Worm (Caenorhabditis elegans) whole organism, young adult: ENCODE results near the gene lipl-3.
A peak's percentile ranks its signal among the peaks of the same experiment; 100 is the strongest.

ENCODE experiments used
- B0261.1 ChIP-seq: sonication (generic microtip); optimal IDR thresholded peaks from 2 replicates; lab custom pipeline; 2016; ENCODE audit warnings: mild to moderate bottlenecking, missing genetic modification characterization, moderate library complexity, missing compliant biosample characterization
- C17E4.6 ChIP-seq: fragments of 200-800 bp; sonication (Bioruptor generic); IDR thresholded peaks from 2 replicates; pipeline ENCODE4 v1.3.6; 2022; ENCODE audit warnings: missing genetic modification reagents, missing genetic modification characterization, missing compliant biosample characterization
- F22D6.2 ChIP-seq: sonication (generic microtip); optimal IDR thresholded peaks from 2 replicates; lab custom pipeline; 2016; ENCODE audit warnings: mild to moderate bottlenecking, missing genetic modification characterization, missing compliant biosample characterization
- F37B4.10 ChIP-seq: fragments of 200-800 bp; sonication (Bioruptor generic); IDR thresholded peaks from 2 replicates; pipeline ENCODE4 v1.3.6; 2022; ENCODE audit warnings: missing genetic modification characterization, missing compliant biosample characterization
- F57C9.4 ChIP-seq: sonication (generic microtip); optimal IDR thresholded peaks from 2 replicates; lab custom pipeline; 2017; ENCODE audit warnings: mild to moderate bottlenecking, missing genetic modification characterization, missing compliant biosample characterization
- K11D2.4 ChIP-seq: fragments of 200-800 bp; sonication (Bioruptor generic); IDR thresholded peaks from 2 replicates; pipeline ENCODE4 v1.3.6; 2022; ENCODE audit warnings: missing genetic modification reagents, missing genetic modification characterization, missing compliant biosample characterization
- Y53F4B.3 ChIP-seq: fragments of 200-800 bp; sonication (Bioruptor generic); IDR thresholded peaks from 2 replicates; pipeline ENCODE4 v1.3.6; 2022; ENCODE audit warnings: missing genetic modification reagents, missing genetic modification characterization, missing compliant biosample characterization
- Y53G8AR.9 ChIP-seq: fragments of 200-800 bp; sonication (Bioruptor generic); conservative IDR thresholded peaks from 2 replicates; pipeline ENCODE4 v1.3.6; 2022; ENCODE audit warnings: missing genetic modification reagents, missing genetic modification characterization, missing compliant biosample characterization
- Y67H2A.10 ChIP-seq: fragments of 200-800 bp; sonication (Bioruptor generic); conservative IDR thresholded peaks from 2 replicates; pipeline ENCODE4 v1.3.6; 2022; ENCODE audit warnings: missing genetic modification reagents, missing genetic modification characterization, missing compliant biosample characterization
- athp-1 ChIP-seq: sonication (generic microtip); optimal IDR thresholded peaks from 2 replicates; lab custom pipeline; 2017; ENCODE audit warnings: mild to moderate bottlenecking, missing genetic modification characterization, missing compliant biosample characterization
- attf-5 ChIP-seq: fragments of 200-800 bp; sonication (Bioruptor generic); optimal IDR thresholded peaks from 2 replicates; lab custom pipeline; 2018; ENCODE audit warnings: mild to moderate bottlenecking, missing genetic modification characterization, missing compliant biosample characterization
- attf-6 ChIP-seq: fragments of 200-800 bp; sonication (Bioruptor generic); IDR thresholded peaks from 2 replicates; pipeline ENCODE4 v1.3.6; 2022; ENCODE audit warnings: missing genetic modification reagents, missing genetic modification characterization, missing compliant biosample characterization
- ccch-3 ChIP-seq: fragments of 200-800 bp; sonication (Bioruptor generic); optimal IDR thresholded peaks from 2 replicates; lab custom pipeline; 2018; ENCODE audit warnings: mild to moderate bottlenecking, missing genetic modification characterization, missing compliant biosample characterization
- cebp-1 ChIP-seq, 2 experiments: fragments of 200-800 bp in 1 of 2; sonication (Bioruptor generic) in 1 of 2; sonication (generic microtip) in 1 of 2; IDR thresholded peaks in 1 of 2; optimal IDR thresholded peaks in 1 of 2; 2 replicates each; pipeline versions ENCODE4 v1.3.6 to Lab custom; 2017 to 2022; ENCODE audit warnings: missing compliant biosample characterization in 2 of 2, missing genetic modification characterization in 2 of 2, mild to moderate bottlenecking in 1 of 2, missing genetic modification reagents in 1 of 2, moderate library complexity in 1 of 2
- ceh-58 ChIP-seq: fragments of 200-800 bp; sonication (Bioruptor generic); IDR thresholded peaks from 2 replicates; pipeline ENCODE4 v1.3.6; 2022; ENCODE audit warnings: missing genetic modification characterization, missing compliant biosample characterization
- ceh-91 ChIP-seq: fragments of 200-800 bp; sonication (Bioruptor generic); IDR thresholded peaks from 2 replicates; pipeline ENCODE4 v1.3.6; 2022; ENCODE audit warnings: missing genetic modification reagents, missing genetic modification characterization, missing compliant biosample characterization
- dox-1 ChIP-seq: fragments of 200-800 bp; sonication (Bioruptor generic); IDR thresholded peaks from 2 replicates; pipeline ENCODE4 v1.3.6; 2022; ENCODE audit warnings: missing genetic modification reagents, missing genetic modification characterization, missing compliant biosample characterization
- dpff-1 ChIP-seq: sonication (generic microtip); optimal IDR thresholded peaks from 2 replicates; lab custom pipeline; 2017; ENCODE audit warnings: mild to moderate bottlenecking, missing genetic modification characterization, missing compliant biosample characterization
- egl-44 ChIP-seq: fragments of 200-800 bp; sonication (Bioruptor generic); IDR thresholded peaks from 2 replicates; pipeline ENCODE4 v1.3.6; 2022; ENCODE audit warnings: missing genetic modification reagents, missing genetic modification characterization, missing compliant biosample characterization
- ets-4 ChIP-seq: fragments of 200-800 bp; sonication (Bioruptor generic); optimal IDR thresholded peaks from 2 replicates; lab custom pipeline; 2018; ENCODE audit warnings: mild to moderate bottlenecking, missing genetic modification characterization, missing compliant biosample characterization
- hlh-12 ChIP-seq: sonication (generic microtip); optimal IDR thresholded peaks from 2 replicates; lab custom pipeline; 2016; ENCODE audit warnings: missing genetic modification characterization, missing compliant biosample characterization
- hlh-26 ChIP-seq: fragments of 200-800 bp; sonication (Bioruptor generic); conservative IDR thresholded peaks from 2 replicates; pipeline ENCODE4 v1.3.6; 2022; ENCODE audit warnings: missing genetic modification reagents, missing genetic modification characterization, missing compliant biosample characterization
- hmg-1.2 ChIP-seq: fragments of 200-800 bp; sonication (Bioruptor generic); IDR thresholded peaks from 2 replicates; pipeline ENCODE4 v1.3.6; 2022; ENCODE audit warnings: missing genetic modification reagents, missing genetic modification characterization, missing compliant biosample characterization
- hsf-1 ChIP-seq: fragments of 200-800 bp; sonication (Bioruptor generic); IDR thresholded peaks from 2 replicates; pipeline ENCODE4 v1.3.6; 2022; ENCODE audit warnings: missing genetic modification reagents, missing genetic modification characterization, missing compliant biosample characterization
- lag-1 ChIP-seq: fragments of 200-800 bp; sonication (Bioruptor generic); IDR thresholded peaks from 2 replicates; pipeline ENCODE4 v1.3.6; 2022; ENCODE audit warnings: missing genetic modification reagents, missing genetic modification characterization, missing compliant biosample characterization
- let-526 ChIP-seq: fragments of 200-800 bp; sonication (Bioruptor generic); IDR thresholded peaks from 2 replicates; pipeline ENCODE4 v1.3.6; 2022; ENCODE audit warnings: missing genetic modification reagents, missing genetic modification characterization, missing compliant biosample characterization
- let-607 ChIP-seq, 2 experiments: fragments of 200-800 bp in 1 of 2; sonication (Bioruptor generic) in 1 of 2; sonication (generic microtip) in 1 of 2; optimal IDR thresholded peaks; 2 replicates each; lab custom pipeline; 2016 to 2018; ENCODE audit warnings: mild to moderate bottlenecking in 2 of 2, missing compliant biosample characterization in 2 of 2, missing genetic modification characterization in 2 of 2, moderate library complexity in 2 of 2, missing genotype in 1 of 2
- lin-40 ChIP-seq: sonication (generic microtip); optimal IDR thresholded peaks from 2 replicates; lab custom pipeline; 2016; ENCODE audit warnings: missing genetic modification characterization, mild to moderate bottlenecking, missing compliant biosample characterization, missing genotype, missing genetic modification reagents
- mes-4 ChIP-seq: sonication (generic microtip); optimal IDR thresholded peaks from 2 replicates; lab custom pipeline; 2016; ENCODE audit warnings: missing genotype, missing genetic modification characterization, missing compliant biosample characterization
- nhr-80 ChIP-seq: sonication (generic microtip); optimal IDR thresholded peaks from 2 replicates; lab custom pipeline; 2016; ENCODE audit warnings: missing genetic modification characterization, missing compliant biosample characterization
- nhr-90 ChIP-seq: sonication (generic microtip); optimal IDR thresholded peaks from 2 replicates; lab custom pipeline; 2016; ENCODE audit warnings: missing genotype, mild to moderate bottlenecking, missing genetic modification characterization, missing compliant biosample characterization
- pbrm-1 ChIP-seq: fragments of 200-800 bp; sonication (Bioruptor generic); IDR thresholded peaks from 2 replicates; pipeline ENCODE4 v1.3.6; 2022; ENCODE audit warnings: missing genetic modification reagents, missing genetic modification characterization, missing compliant biosample characterization
- repo-1 ChIP-seq: sonication (generic microtip); optimal IDR thresholded peaks from 2 replicates; lab custom pipeline; 2017; ENCODE audit warnings: mild to moderate bottlenecking, missing genetic modification characterization, missing compliant biosample characterization
- snpc-3.4 ChIP-seq: sonication (generic microtip); optimal IDR thresholded peaks from 2 replicates; lab custom pipeline; 2017; ENCODE audit warnings: missing genetic modification characterization, mild to moderate bottlenecking, missing compliant biosample characterization, antibody characterized with exemption, moderate library complexity, missing genotype, missing genetic modification reagents
- snpc-4 ChIP-seq, 5 experiments: fragments of 150-350 bp in 1 of 5; sonication (generic microtip) in 4 of 5; optimal IDR thresholded peaks; 2 replicates each; lab custom pipeline; 2014 to 2018; ENCODE audit warnings: missing genetic modification characterization in 5 of 5, missing biosample characterization in 3 of 5, antibody characterized with exemption in 2 of 5, mild to moderate bottlenecking in 2 of 5, missing compliant biosample characterization in 2 of 5, missing genotype in 2 of 5, moderate library complexity in 2 of 5, missing genetic modification reagents in 1 of 5
- somi-1 ChIP-seq: fragments of 200-800 bp; sonication (Bioruptor generic); optimal IDR thresholded peaks from 2 replicates; lab custom pipeline; 2018; ENCODE audit warnings: mild to moderate bottlenecking, missing genetic modification characterization, missing compliant biosample characterization
- zfh-2 ChIP-seq: fragments of 200-800 bp; sonication (Bioruptor generic); conservative IDR thresholded peaks from 2 replicates; pipeline ENCODE4 v1.3.6; 2022; ENCODE audit warnings: missing genetic modification reagents, missing genetic modification characterization, missing compliant biosample characterization
- zim-3 ChIP-seq: sonication (generic microtip); optimal IDR thresholded peaks from 2 replicates; lab custom pipeline; 2017; ENCODE audit warnings: mild to moderate bottlenecking, missing genetic modification characterization, moderate library complexity, missing compliant biosample characterization
- ztf-6 ChIP-seq: fragments of 200-800 bp; sonication (Bioruptor generic); IDR thresholded peaks from 2 replicates; pipeline ENCODE4 v1.3.6; 2022; ENCODE audit warnings: missing genetic modification reagents, missing genetic modification characterization, missing compliant biosample characterization

lipl-3 gene

ce11 chrV:494284-494683 is 29.7 kb downstream of the lipl-3 start, which contains the start of gene nhr-131:
Gene nhr-131, plus strand, starts transcription at chrV:494370.
- TF ChIP-seq lag-1 (GFP tag; lab: Robert Waterston, UW), result no peak
- peak; percentile 73 for TF ChIP-seq cebp-1 (GFP tag; IDR thresholded peaks at IDR 0.05; lab: Robert Waterston, UW)
- TF ChIP-seq cebp-1 (tag; optimal IDR thresholded peaks at IDR 0.05; lab: Kevin White, UChicago), result peak; percentile 89
- TF ChIP-seq ets-4, result no peak
- TF ChIP-seq ceh-58 (GFP tag; lab: Robert Waterston, UW), result no peak
- peak; percentile 41 for TF ChIP-seq dox-1 (GFP tag; lab: Robert Waterston, UW)
- TF ChIP-seq lin-40 (tag; lab: Kevin White, UChicago), result peak; percentile 20
- peak; percentile 54 for TF ChIP-seq attf-5 (GFP tag; lab: Kevin White, UChicago)
- peak; percentile 77 for TF ChIP-seq nhr-80

ce11 chrV:491432-491831 is 32.6 kb downstream of the lipl-3 start, which contains the start of gene str-196:
Gene str-196, plus strand, starts transcription at chrV:491732.
- no peak for TF ChIP-seq let-526 (GFP tag; lab: Robert Waterston, UW)
- no peak for TF ChIP-seq snpc-3.4
- no peak for TF ChIP-seq let-607 (tag; optimal IDR thresholded peaks at IDR 0.05; lab: Kevin White, UChicago)
- TF ChIP-seq hlh-12 (tag; lab: Kevin White, UChicago), result no peak
- no peak for TF ChIP-seq B0261.1 (tag; lab: Kevin White, UChicago)
- TF ChIP-seq dpff-1 (tag; lab: Kevin White, UChicago), result no peak
- no peak for TF ChIP-seq C17E4.6 (GFP tag; lab: Robert Waterston, UW)
- no peak for TF ChIP-seq somi-1 (GFP tag; lab: Kevin White, UChicago)
- TF ChIP-seq zim-3 (tag; lab: Kevin White, UChicago), result no peak
- no peak for TF ChIP-seq repo-1 (tag; lab: Kevin White, UChicago)
- no peak for TF ChIP-seq pbrm-1 (GFP tag; lab: Robert Waterston, UW)
- TF ChIP-seq Y53F4B.3 (GFP tag; lab: Robert Waterston, UW), result no peak
- no peak for TF ChIP-seq hsf-1
- no peak for TF ChIP-seq ceh-91

- TF ChIP-seq nhr-80, result peak; percentile 27
- no peak for TF ChIP-seq lin-40 (tag; lab: Kevin White, UChicago)
- TF ChIP-seq, all 124 proteins: peak for 1
Measured at ce11 chrV:489320-489719, 34.7 kb downstream of the lipl-3 start, which contains the start of gene nhr-106. Gene nhr-106, plus strand, starts transcription at chrV:489620.

- peak; percentile 13; the same call in 1 of the 2 replicates for TF ChIP-seq hmg-1.2
- TF ChIP-seq zfh-2, result peak; percentile 58
- TF ChIP-seq snpc-4 (GFP tag; optimal IDR thresholded peaks at IDR 0.05; lab: Kevin White, UChicago), result no peak
- peak in 2 of 4 experiments; percentile 57 to 72 for TF ChIP-seq snpc-4 (tag; optimal IDR thresholded peaks at IDR 0.05; lab: Kevin White, UChicago)
- TF ChIP-seq nhr-90 (tag; lab: Kevin White, UChicago), result no peak
- TF ChIP-seq zim-3 (tag; lab: Kevin White, UChicago), result no peak
- no peak for TF ChIP-seq cebp-1 (GFP tag; IDR thresholded peaks at IDR 0.05; lab: Robert Waterston, UW)
- no peak for TF ChIP-seq cebp-1 (tag; optimal IDR thresholded peaks at IDR 0.05; lab: Kevin White, UChicago)
Measured at ce11 chrV:487980-488379, 36.0 kb downstream of the lipl-3 start.

DNA sequence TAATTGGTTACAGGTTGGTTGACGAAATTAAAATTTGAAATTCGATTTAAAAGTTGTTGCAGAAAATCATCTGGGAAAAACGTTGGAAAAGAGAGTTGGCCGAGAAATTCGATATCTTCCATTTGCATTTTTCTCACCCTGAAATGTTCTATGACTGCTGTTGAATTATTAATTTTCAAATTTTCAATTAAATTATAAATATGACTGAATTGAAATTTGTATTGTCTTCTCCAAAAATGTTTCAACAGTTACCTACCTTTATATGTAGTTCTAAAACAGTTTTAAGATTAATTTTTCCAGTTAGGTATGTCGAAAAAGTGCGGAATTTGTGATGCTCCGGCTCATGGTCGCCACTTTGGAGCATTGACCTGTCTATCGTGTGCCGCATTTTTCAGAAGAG is 37.3 kb downstream of the lipl-3 start, which contains the start of gene nhr-211:
nhr-211 (plus strand) TSS at position 301 of the 400 bp plus-strand sequence.
- no peak for TF ChIP-seq athp-1
- no peak for TF ChIP-seq ets-4
- no peak for TF ChIP-seq mes-4 (tag; lab: Kevin White, UChicago)
- TF ChIP-seq snpc-3.4, result no peak
- no peak for TF ChIP-seq ztf-6 (GFP tag; lab: Robert Waterston, UW)
- TF ChIP-seq F22D6.2 (tag; lab: Kevin White, UChicago), result no peak
- TF ChIP-seq nhr-80, result no peak
- no peak for TF ChIP-seq hmg-1.2
- no peak for TF ChIP-seq F57C9.4
- TF ChIP-seq Y67H2A.10 (GFP tag; lab: Robert Waterston, UW), result no peak
- no peak for TF ChIP-seq K11D2.4 (GFP tag; lab: Robert Waterston, UW)
- TF ChIP-seq hlh-26 (GFP tag; lab: Robert Waterston, UW), result no peak
- no peak for TF ChIP-seq cebp-1 (GFP tag; IDR thresholded peaks at IDR 0.05; lab: Robert Waterston, UW)
- no peak for TF ChIP-seq cebp-1 (tag; optimal IDR thresholded peaks at IDR 0.05; lab: Kevin White, UChicago)
- TF ChIP-seq egl-44 (GFP tag; lab: Robert Waterston, UW), result no peak
- TF ChIP-seq attf-6 (GFP tag; lab: Robert Waterston, UW), result no peak
- TF ChIP-seq F37B4.10 (GFP tag; lab: Robert Waterston, UW), result no peak
- no peak for TF ChIP-seq ccch-3 (GFP tag; lab: Kevin White, UChicago)
- no peak for TF ChIP-seq Y53G8AR.9
